Fruit fly (Drosophila melanogaster): Measurements from ENCODE around the gene Srrm1.
A peak's percentile ranks its signal among the peaks of the same experiment; 100 is the strongest.

Srrm1 gene

DNA sequence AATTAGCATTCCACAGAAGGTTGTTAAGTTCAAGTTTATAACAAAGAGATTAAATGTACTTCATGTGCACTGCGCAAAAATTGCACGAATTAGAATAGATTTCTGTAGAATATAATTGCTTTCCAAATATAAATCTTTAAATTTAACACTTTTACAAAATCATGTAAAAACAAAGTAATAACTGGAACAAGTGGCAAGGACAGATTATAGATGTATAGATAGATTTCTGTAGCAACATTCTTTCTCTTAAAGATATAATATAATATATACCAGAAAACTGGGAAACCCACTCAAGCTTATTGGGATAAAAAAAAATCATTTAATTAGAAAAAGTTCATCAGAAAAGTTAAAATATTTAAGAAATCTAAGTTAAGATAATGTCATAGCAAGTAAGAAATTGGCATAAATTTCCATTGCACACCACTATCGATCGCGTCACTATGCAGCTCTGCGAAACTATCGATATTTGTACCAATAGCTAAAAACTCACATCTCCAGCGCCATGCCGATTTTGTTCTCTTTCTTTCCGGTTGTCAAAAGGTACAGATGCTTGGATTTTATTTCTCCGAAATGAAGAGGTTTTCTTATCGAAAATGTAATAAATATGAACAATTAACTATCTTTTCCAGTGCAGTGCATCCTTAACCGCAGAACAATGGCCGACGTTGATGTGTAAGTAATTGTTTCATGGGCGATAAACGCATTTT lies 13.6 kb upstream of the Srrm1 start, which contains the start of gene RpS12 (continued):
- TF ChIP-seq nerfin-2 (GFP tag; IDR thresholded peaks at IDR 0.05; ENCODE audit: partially characterized antibody) (0 out of 2 replicates have a peak, but pooled peaks have one; percentile 51), tx (GFP tag; optimal IDR thresholded peaks at IDR 0.05) (peak; percentile 51), Lpt (GFP tag; optimal IDR thresholded peaks at IDR 0.05) (no peak), corto (GFP tag; optimal IDR thresholded peaks at IDR 0.05) (no peak), org-1 (GFP tag; optimal IDR thresholded peaks at IDR 0.05) (peak; percentile 50), CG11560 (tag; IDR thresholded peaks at IDR 0.05) (no peak), fd96Cb (tag; optimal IDR thresholded peaks at IDR 0.05) (peak; percentile 34), CG1024 (GFP tag; IDR thresholded peaks at IDR 0.05) (peak; percentile 70), lab (GFP tag; optimal IDR thresholded peaks at IDR 0.05) (peak; percentile 90), Camta (GFP tag; optimal IDR thresholded peaks at IDR 0.05) (peak; percentile 73), CG17802 (tag; optimal IDR thresholded peaks at IDR 0.05) (peak; percentile 82), CG13287 (GFP tag; IDR thresholded peaks at IDR 0.05; ENCODE audit: partially characterized antibody) (peak; percentile 73), ERR (GFP tag; optimal IDR thresholded peaks at IDR 0.05) (peak; percentile 80), trh (GFP tag; optimal IDR thresholded peaks at IDR 0.05) (peak; percentile 61), so (GFP tag; IDR thresholded peaks at IDR 0.05) (peak; percentile 62; the same call in 2 of the 3 replicates), D19B (GFP tag; optimal IDR thresholded peaks at IDR 0.05) (peak; percentile 51), Fer1 (GFP tag; optimal IDR thresholded peaks at IDR 0.05) (peak; percentile 84), esg (GFP tag; conservative IDR thresholded peaks at IDR 0.05) (peak; percentile 19; the same call in 1 of the 2 replicates), CG9932 (GFP tag; IDR thresholded peaks at IDR 0.05) (peak; percentile 92), HHEX (GFP tag; optimal IDR thresholded peaks at IDR 0.05) (peak; percentile 85), Blimp-1 (GFP tag; optimal IDR thresholded peaks at IDR 0.05) (no peak), ac (GFP tag; optimal IDR thresholded peaks at IDR 0.05) (peak; percentile 50), ab (GFP tag; optimal IDR thresholded peaks at IDR 0.05) (peak; percentile 39), unc-4 (GFP tag; IDR thresholded peaks at IDR 0.05; ENCODE audit: partially characterized antibody) (peak; percentile 65), kay (GFP tag; optimal IDR thresholded peaks at IDR 0.05) (no peak), ems (GFP tag; optimal IDR thresholded peaks at IDR 0.05) (peak; percentile 68), Mad (GFP tag; optimal IDR thresholded peaks at IDR 0.05) (peak; percentile 55), scrt (GFP tag; optimal IDR thresholded peaks at IDR 0.05) (peak; percentile 72), CG3163 (GFP tag; optimal IDR thresholded peaks at IDR 0.05) (peak; percentile 70), schlank (tag; optimal IDR thresholded peaks at IDR 0.05) (peak; percentile 84), bab2 (GFP tag; optimal IDR thresholded peaks at IDR 0.05) (peak; percentile 72), CG14965 (GFP tag; optimal IDR thresholded peaks at IDR 0.05; ENCODE audit: borderline replicate concordance) (peak; percentile 44), mld (GFP tag; IDR thresholded peaks at IDR 0.05; ENCODE audit: partially characterized antibody) (peak; percentile 70; the same call in 2 of the 3 replicates), CG8944 (GFP tag; optimal IDR thresholded peaks at IDR 0.05) (peak; percentile 64), Bdp1 (GFP tag; optimal IDR thresholded peaks at IDR 0.05) (peak; percentile 58), Nf-YB (GFP tag; optimal IDR thresholded peaks at IDR 0.05) (peak; percentile 54), CG10321 (GFP tag; IDR thresholded peaks at IDR 0.05) (peak; percentile 61), onecut (GFP tag; IDR thresholded peaks at IDR 0.05) (peak; percentile 83), CG11247 (GFP tag; IDR thresholded peaks at IDR 0.05) (peak; percentile 85), CG12744 (GFP tag; optimal IDR thresholded peaks at IDR 0.05) (peak; percentile 72), Hey (tag; optimal IDR thresholded peaks at IDR 0.05) (peak; percentile 37), CG6765 (GFP tag; optimal IDR thresholded peaks at IDR 0.05) (peak; percentile 86), zfh2 (GFP tag; optimal IDR thresholded peaks at IDR 0.05) (peak; percentile 78), phol (tag; optimal IDR thresholded peaks at IDR 0.05) (peak; percentile 88), chif (GFP tag; optimal IDR thresholded peaks at IDR 0.05) (peak; percentile 50 to 75), Sin3A (optimal IDR thresholded peaks at IDR 0.05) (no peak), CG18476 (GFP tag; optimal IDR thresholded peaks at IDR 0.05) (no peak), Sox100B (GFP tag; optimal IDR thresholded peaks at IDR 0.05) (peak; percentile 65), zen (tag; optimal IDR thresholded peaks at IDR 0.05) (peak; percentile 52)
